Worm (Caenorhabditis elegans): ENCODE measurements around the gene M88.4.
A peak's percentile ranks its signal among the peaks of the same experiment; 100 is the strongest.

Gene M88.4

DNA sequence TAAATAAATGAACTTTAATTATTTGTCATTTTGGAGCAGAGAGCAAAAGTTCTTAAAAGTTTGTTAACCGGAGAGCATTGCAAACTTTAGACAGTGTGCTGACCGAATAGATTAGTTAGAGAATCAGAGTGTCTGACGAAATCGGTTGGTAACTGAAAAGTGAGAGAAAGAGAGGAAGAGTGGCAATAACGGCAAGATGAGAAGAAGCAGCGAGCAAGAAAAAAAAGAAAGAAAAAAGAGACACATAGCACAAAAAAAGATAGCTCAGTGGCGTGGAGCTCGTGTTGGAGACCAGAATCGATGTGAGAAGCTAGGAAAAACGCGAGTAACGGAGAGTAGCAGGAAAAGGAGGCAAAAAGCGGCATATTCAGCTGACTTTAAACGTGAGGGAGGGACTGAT lies 44.5 kb upstream of the M88.4 start (continued):
- TF ChIP-seq nfya-1 (tag; optimal IDR thresholded peaks at IDR 0.05; ENCODE audit: borderline replicate concordance, insufficient read depth) (no peak), lsl-1 (GFP tag; optimal IDR thresholded peaks at IDR 0.05) (no peak), ztf-22 (GFP tag; optimal IDR thresholded peaks at IDR 0.05) (no peak), Y53G8AR.9 (GFP tag; conservative IDR thresholded peaks at IDR 0.05) (no peak), bed-1 (GFP tag; IDR thresholded peaks at IDR 0.05) (no peak), attf-3 (GFP tag; conservative IDR thresholded peaks at IDR 0.05) (no peak), unc-130 (GFP tag; optimal IDR thresholded peaks at IDR 0.05) (no peak), ztf-28 (GFP tag; IDR thresholded peaks at IDR 0.05) (no peak), C06A6.2 (GFP tag; conservative IDR thresholded peaks at IDR 0.05) (no peak), pha-4 (tag; optimal IDR thresholded peaks at IDR 0.05) (no peak), cebp-2 (GFP tag; IDR thresholded peaks at IDR 0.05) (no peak), xnd-1 (tag; optimal IDR thresholded peaks at IDR 0.05) (no peak), K12H6.12 (tag; optimal IDR thresholded peaks at IDR 0.05) (peak; percentile 14), rcor-1 (GFP tag; IDR thresholded peaks at IDR 0.05) (no peak), Y56A3A.18 (GFP tag; IDR thresholded peaks at IDR 0.05) (no peak), cebp-1 (GFP tag; IDR thresholded peaks at IDR 0.05) (peak; percentile 62), cebp-1 (tag; optimal IDR thresholded peaks at IDR 0.05) (peak; percentile 87), hmg-20 (GFP tag; IDR thresholded peaks at IDR 0.05) (no peak), madf-6 (GFP tag; IDR thresholded peaks at IDR 0.05) (no peak), ztf-3 (GFP tag; optimal IDR thresholded peaks at IDR 0.05) (no peak), ztf-26 (tag; optimal IDR thresholded peaks at IDR 0.05) (no peak), Y53F4B.3 (GFP tag; IDR thresholded peaks at IDR 0.05) (no peak), Y79H2A.3 (GFP tag; conservative IDR thresholded peaks at IDR 0.05) (no peak), lin-40 (tag; optimal IDR thresholded peaks at IDR 0.05) (peak; percentile 1), ceh-91 (GFP tag; IDR thresholded peaks at IDR 0.05) (no peak), egrh-3 (GFP tag; IDR thresholded peaks at IDR 0.05) (no peak), attf-5 (GFP tag; optimal IDR thresholded peaks at IDR 0.05) (peak; percentile 33), snpc-3.4 (tag; optimal IDR thresholded peaks at IDR 0.05) (no peak), chd-7 (tag; optimal IDR thresholded peaks at IDR 0.05) (peak; percentile 36), F22D6.2 (tag; optimal IDR thresholded peaks at IDR 0.05) (no peak), hlh-12 (tag; optimal IDR thresholded peaks at IDR 0.05) (no peak), dox-1 (GFP tag; IDR thresholded peaks at IDR 0.05) (peak; percentile 51; the same call in 1 of the 2 replicates), lin-35 (GFP tag; optimal IDR thresholded peaks at IDR 0.05) (no peak), bed-2 (GFP tag; IDR thresholded peaks at IDR 0.05) (no peak), efl-1 (GFP tag; optimal IDR thresholded peaks at IDR 0.05) (no peak), ceh-79 (tag; optimal IDR thresholded peaks at IDR 0.05) (no peak), lin-54 (GFP tag; optimal IDR thresholded peaks at IDR 0.05) (no peak), F39B2.1 (GFP tag; IDR thresholded peaks at IDR 0.05) (no peak), atf-7 (tag; optimal IDR thresholded peaks at IDR 0.05) (peak; percentile 27), attf-6 (GFP tag; IDR thresholded peaks at IDR 0.05) (no peak)

DNA sequence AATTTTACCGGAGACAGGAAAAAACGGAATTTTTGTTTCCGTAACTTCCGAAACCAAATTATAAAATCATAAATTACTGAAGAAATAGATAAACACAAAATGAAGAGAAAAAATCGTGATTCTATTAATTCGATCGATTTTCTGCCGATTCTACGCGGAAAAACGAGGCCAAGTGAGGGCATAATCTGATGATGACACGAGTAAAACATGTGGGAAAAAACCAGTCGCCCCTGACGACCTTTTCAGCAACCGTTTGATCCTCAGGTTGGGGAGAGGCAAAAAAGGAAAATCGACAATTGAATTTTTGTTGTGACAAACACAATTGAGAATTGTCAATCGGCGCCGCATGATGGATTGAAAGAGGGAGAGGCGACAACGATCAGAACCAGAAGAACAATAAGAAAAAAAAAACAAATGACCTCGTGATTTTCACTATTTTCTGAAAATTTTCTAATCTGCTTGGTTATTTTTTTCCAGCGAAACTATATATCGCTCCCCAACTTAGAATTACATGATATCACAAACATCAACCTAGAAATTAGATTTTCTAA lies 43.8 kb upstream of the M88.4 start:
- no peak for TF ChIP-seq ZK185.1 (tag; optimal IDR thresholded peaks at IDR 0.05; ENCODE audit: poor library complexity, severe bottlenecking)
- no peak for TF ChIP-seq ccch-3 (GFP tag; optimal IDR thresholded peaks at IDR 0.05)
- TF ChIP-seq Y95B8A.8 (GFP tag; IDR thresholded peaks at IDR 0.05), result no peak
- no peak for TF ChIP-seq Y67H2A.10 (GFP tag; conservative IDR thresholded peaks at IDR 0.05)
- 0 out of 2 replicates have a peak, but pooled peaks have one; percentile 36 for TF ChIP-seq pbrm-1 (GFP tag; IDR thresholded peaks at IDR 0.05)
- no peak for TF ChIP-seq mel-28 (tag; optimal IDR thresholded peaks at IDR 0.05; ENCODE audit: borderline replicate concordance)

Measured in whole organism, young adult.